Worm (Caenorhabditis elegans): Measurements from ENCODE around the gene del-5.

del-5 gene

DNA sequence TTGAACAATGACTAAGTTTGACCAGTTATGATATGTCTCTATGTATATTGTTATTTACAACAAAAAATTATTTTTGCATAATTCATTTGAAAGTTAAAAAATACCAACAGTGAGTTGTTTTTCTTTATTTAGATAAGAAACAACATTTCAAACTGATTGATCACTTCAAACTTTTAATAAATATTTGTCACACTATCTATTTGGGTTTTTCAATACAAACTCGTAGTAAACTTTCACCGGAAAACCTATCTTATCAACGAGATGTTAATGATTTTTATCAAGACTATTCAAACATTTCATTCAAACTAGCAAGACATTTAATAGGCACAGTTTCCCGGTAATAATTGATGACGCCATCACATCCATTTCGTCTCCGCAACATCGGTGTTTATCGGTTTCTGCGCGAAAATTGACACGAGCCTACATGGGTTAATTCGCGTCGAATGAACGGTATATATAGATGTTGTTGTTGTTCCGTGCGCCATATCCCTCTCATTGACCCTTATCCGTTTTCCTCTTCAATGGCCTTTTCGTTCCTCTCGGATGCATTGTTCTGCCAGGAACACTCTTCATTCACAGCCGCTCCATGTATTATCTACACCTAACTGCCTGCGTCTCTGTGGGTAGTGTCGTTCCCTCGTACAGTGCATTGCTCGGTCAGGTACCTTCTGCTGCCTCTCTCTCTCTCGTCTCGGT, 17.7 kb downstream of the del-5 start (continued):
- TF ChIP-seq gei-8 (GFP tag; optimal IDR thresholded peaks at IDR 0.05) (no peak), ztf-11 (tag; optimal IDR thresholded peaks at IDR 0.05) (no peak), ceh-20 (GFP tag; IDR thresholded peaks at IDR 0.05) (no peak), F26F4.8 (GFP tag; conservative IDR thresholded peaks at IDR 0.05) (no peak), ceh-62 (tag; optimal IDR thresholded peaks at IDR 0.05) (no peak), mdl-1 (tag; optimal IDR thresholded peaks at IDR 0.05) (no peak), tag-97 (GFP tag; IDR thresholded peaks at IDR 0.05) (0 out of 2 replicates have a peak, but pooled peaks have one; percentile 29), Y105C5A.15 (GFP tag; IDR thresholded peaks at IDR 0.05) (no peak), aha-1 (tag) (peak; percentile 74), T26A8.4 (GFP tag; IDR thresholded peaks at IDR 0.05) (no peak), duxl-1 (tag; optimal IDR thresholded peaks at IDR 0.05; ENCODE audit: poor library complexity) (no peak), nhr-25 (tag; optimal IDR thresholded peaks at IDR 0.05; ENCODE audit: borderline replicate concordance, insufficient read depth) (no peak), php-3 (GFP tag; IDR thresholded peaks at IDR 0.05) (peak; percentile 68), mdt-29 (GFP tag; IDR thresholded peaks at IDR 0.05) (no peak), daf-12 (tag; optimal IDR thresholded peaks at IDR 0.05) (no peak), Y75B8A.6 (GFP tag; IDR thresholded peaks at IDR 0.05) (no peak), zfp-2 (tag; optimal IDR thresholded peaks at IDR 0.05) (no peak), ztf-7 (tag; optimal IDR thresholded peaks at IDR 0.05) (no peak), lim-7 (GFP tag; IDR thresholded peaks at IDR 0.05) (no peak), Y5F2A.4 (GFP tag; optimal IDR thresholded peaks at IDR 0.05) (no peak), skn-1 (tag; optimal IDR thresholded peaks at IDR 0.05) (no peak), unc-39 (tag; optimal IDR thresholded peaks at IDR 0.05) (no peak), pqm-1 (tag; optimal IDR thresholded peaks at IDR 0.05) (no peak), nhr-237 (tag; optimal IDR thresholded peaks at IDR 0.05) (no peak), nhr-6 (tag; optimal IDR thresholded peaks at IDR 0.05) (no peak), saeg-2 (GFP tag; IDR thresholded peaks at IDR 0.05) (0 out of 2 replicates have a peak, but pooled peaks have one; percentile 11), lin-39 (tag; optimal IDR thresholded peaks at IDR 0.05) (no peak), R02D3.7 (tag; optimal IDR thresholded peaks at IDR 0.05) (no peak), lin-1 (GFP tag; IDR thresholded peaks at IDR 0.05) (no peak), zag-1 (tag; optimal IDR thresholded peaks at IDR 0.05) (no peak), T20F7.1 (GFP tag; optimal IDR thresholded peaks at IDR 0.05) (no peak), unc-62 (GFP tag; optimal IDR thresholded peaks at IDR 0.05 in 1 of 2) (no peak), unc-62 (tag; optimal IDR thresholded peaks at IDR 0.05) (no peak), dpl-1 (GFP tag; optimal IDR thresholded peaks at IDR 0.05) (no peak), unc-130 (GFP tag; optimal IDR thresholded peaks at IDR 0.05) (no peak), ctbp-1 (GFP tag; IDR thresholded peaks at IDR 0.05) (no peak), spr-1 (tag; optimal IDR thresholded peaks at IDR 0.05) (no peak), rbr-2 (tag; optimal IDR thresholded peaks at IDR 0.05) (no peak), daf-8 (GFP tag; IDR thresholded peaks at IDR 0.05) (no peak), dve-1 (tag; optimal IDR thresholded peaks at IDR 0.05; ENCODE audit: insufficient read depth) (peak; percentile 29), hmg-1.1 (GFP tag; IDR thresholded peaks at IDR 0.05) (peak; percentile 42; the same call in 1 of the 2 replicates), nhr-10 (tag; optimal IDR thresholded peaks at IDR 0.05) (no peak), tra-1 (GFP tag; IDR thresholded peaks at IDR 0.05) (no peak), nhr-48 (tag; optimal IDR thresholded peaks at IDR 0.05) (no peak)

Measured in whole organism, L4 larva.